Worm (Caenorhabditis elegans): ENCODE results near the gene acbp-7.

Gene acbp-7

DNA sequence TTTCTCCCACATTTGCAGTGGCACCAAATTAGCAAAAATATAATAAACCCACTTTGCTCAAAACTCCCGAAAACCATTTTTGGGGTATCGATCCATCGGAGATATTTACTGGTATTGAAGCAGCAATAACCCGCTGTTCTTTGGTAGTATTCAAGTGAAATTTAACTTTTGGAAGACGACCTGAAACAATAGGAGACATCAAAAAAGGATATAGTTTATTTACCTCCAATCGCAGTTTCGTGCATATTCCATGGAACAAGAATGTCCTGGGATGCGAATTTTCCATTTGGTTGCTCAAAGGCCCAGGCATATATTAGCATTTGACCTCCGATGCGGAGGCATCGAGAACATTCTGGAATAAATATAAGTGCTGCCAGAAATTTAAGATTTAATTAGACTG lies 35.9 kb downstream of the acbp-7 start:
- no peak for TF ChIP-seq ceh-34 (tag; optimal IDR thresholded peaks at IDR 0.05)
- no peak for TF ChIP-seq ceh-19 (GFP tag; optimal IDR thresholded peaks at IDR 0.05)
- no peak for TF ChIP-seq nhr-232 (tag; optimal IDR thresholded peaks at IDR 0.05)
- no peak for TF ChIP-seq rnt-1 (tag; optimal IDR thresholded peaks at IDR 0.05)
- TF ChIP-seq ceh-31 (tag; optimal IDR thresholded peaks at IDR 0.05): no peak

DNA sequence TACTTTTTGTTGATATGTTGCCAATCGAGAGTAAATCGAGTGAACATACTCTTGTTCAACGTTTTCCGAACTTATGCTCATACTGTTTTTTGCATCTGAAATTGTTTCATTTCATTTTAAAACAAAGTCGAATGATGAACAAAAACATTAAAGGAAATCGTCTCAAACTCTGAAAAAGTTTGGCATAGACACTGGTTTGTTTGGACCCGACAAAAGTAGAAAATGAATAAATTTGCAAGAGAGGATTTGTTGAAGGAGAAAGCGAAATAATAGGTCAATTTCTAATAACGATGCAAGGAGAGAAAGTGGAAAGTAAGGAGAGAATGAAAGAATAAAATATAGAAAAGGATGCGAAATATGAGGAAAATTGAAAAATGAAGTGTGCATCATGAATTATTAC lies 37.1 kb downstream of the acbp-7 start, which contains the start of gene C35D10.12:
TSS of gene C35D10.12 (minus strand) at position 101 of the 400 bp plus-strand sequence.
- TF ChIP-seq ttx-3 (tag; optimal IDR thresholded peaks at IDR 0.05) (no peak), pag-3 (tag; optimal IDR thresholded peaks at IDR 0.05; ENCODE audit: borderline replicate concordance) (no peak), pha-4 (tag; optimal IDR thresholded peaks at IDR 0.05) (no peak), sox-4 (tag; optimal IDR thresholded peaks at IDR 0.05) (no peak), F13H6.1 (tag; optimal IDR thresholded peaks at IDR 0.05) (no peak), ceh-24 (tag; optimal IDR thresholded peaks at IDR 0.05) (no peak), gmeb-2 (tag; optimal IDR thresholded peaks at IDR 0.05) (no peak), C08G9.2 (tag; optimal IDR thresholded peaks at IDR 0.05) (no peak), che-1 (tag; optimal IDR thresholded peaks at IDR 0.05) (no peak), mec-3 (tag; optimal IDR thresholded peaks at IDR 0.05; ENCODE audit: borderline replicate concordance) (no peak), ceh-14 (tag; optimal IDR thresholded peaks at IDR 0.05) (no peak), dve-1 (tag; optimal IDR thresholded peaks at IDR 0.05) (no peak), tbx-7 (tag; optimal IDR thresholded peaks at IDR 0.05) (no peak), zip-5 (tag; optimal IDR thresholded peaks at IDR 0.05) (no peak), hlh-15 (tag; optimal IDR thresholded peaks at IDR 0.05) (no peak), hlh-8 (tag; optimal IDR thresholded peaks at IDR 0.05) (no peak), tbx-2 (tag; optimal IDR thresholded peaks at IDR 0.05) (no peak), nfya-1 (tag; optimal IDR thresholded peaks at IDR 0.05) (no peak), ama-1 (optimal IDR thresholded peaks at IDR 0.05) (no peak)

ce11 chrIII:4875663-4876062 lies 38.1 kb downstream of the acbp-7 start:
- TF ChIP-seq odd-2 (tag; optimal IDR thresholded peaks at IDR 0.05) (no peak), ceh-31 (tag; optimal IDR thresholded peaks at IDR 0.05) (peak; percentile 24), unc-86 (tag; optimal IDR thresholded peaks at IDR 0.05) (no peak), ceh-48 (tag; optimal IDR thresholded peaks at IDR 0.05) (no peak)

ce11 chrIII:4878281-4878680 lies 40.8 kb downstream of the acbp-7 start, which contains the start of the genes tost-1 and arx-6:
Gene tost-1 (minus strand): TSS chrIII:4878311.
Gene arx-6 (plus strand): TSS chrIII:4878658.
- TF ChIP-seq elt-2 (tag; optimal IDR thresholded peaks at IDR 0.05) (peak; percentile 21), unc-42 (tag; optimal IDR thresholded peaks at IDR 0.05) (peak; percentile 22), mec-3 (tag; optimal IDR thresholded peaks at IDR 0.05; ENCODE audit: borderline replicate concordance) (no peak)

DNA sequence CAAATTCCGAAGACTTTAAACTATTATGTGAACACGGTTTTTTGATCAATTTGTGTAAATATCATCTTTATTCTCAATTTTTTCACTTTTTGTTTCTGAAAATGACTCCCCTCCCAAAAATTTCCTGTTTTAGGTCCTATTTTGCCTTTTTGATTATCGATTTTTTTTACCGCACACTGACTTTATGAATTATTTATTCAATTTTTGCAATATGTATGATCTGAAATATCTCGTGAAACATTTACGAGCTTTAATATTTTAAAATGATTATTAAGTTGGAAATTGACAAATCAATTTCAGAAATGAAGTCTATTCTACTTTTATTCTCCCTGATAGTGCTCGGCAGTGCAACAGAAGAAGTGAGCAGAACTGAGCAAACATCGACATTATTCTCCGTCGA lies 41.9 kb downstream of the acbp-7 start, which contains the start of gene C35D10.1:
TSS of gene C35D10.1 (plus strand) at position 301 of the 400 bp plus-strand sequence.
- TF ChIP-seq pha-4 (tag; optimal IDR thresholded peaks at IDR 0.05) (no peak), pag-3 (tag; optimal IDR thresholded peaks at IDR 0.05; ENCODE audit: borderline replicate concordance) (no peak), unc-86 (tag; optimal IDR thresholded peaks at IDR 0.05) (no peak), ceh-19 (GFP tag; optimal IDR thresholded peaks at IDR 0.05) (no peak), madf-2 (tag; optimal IDR thresholded peaks at IDR 0.05) (no peak), pax-1 (tag; optimal IDR thresholded peaks at IDR 0.05) (no peak), syd-9 (tag; optimal IDR thresholded peaks at IDR 0.05) (no peak), ceh-48 (tag; optimal IDR thresholded peaks at IDR 0.05) (no peak), hlh-13 (GFP tag; optimal IDR thresholded peaks at IDR 0.05) (no peak)

ce11 chrIII:4881955-4882354 lies 44.4 kb downstream of the acbp-7 start:
- TF ChIP-seq pax-1 (tag; optimal IDR thresholded peaks at IDR 0.05) (no peak), Y22D7AL.16 (tag; optimal IDR thresholded peaks at IDR 0.05) (no peak), ceh-2 (tag; optimal IDR thresholded peaks at IDR 0.05) (no peak), unc-3 (GFP tag; conservative IDR thresholded peaks at IDR 0.05) (no peak), unc-3 (tag; optimal IDR thresholded peaks at IDR 0.05) (no peak), pqm-1 (tag; optimal IDR thresholded peaks at IDR 0.05) (no peak), hlh-13 (GFP tag; optimal IDR thresholded peaks at IDR 0.05) (no peak), unc-55 (GFP tag; optimal IDR thresholded peaks at IDR 0.05) (no peak), ets-4 (tag; optimal IDR thresholded peaks at IDR 0.05) (no peak)
